Worm (Caenorhabditis elegans) whole organism, L3 larva: ENCODE data around the gene tag-65.

Experiments
- R02D3.7 ChIP-seq: fragments of 150-350 bp; optimal IDR thresholded peaks from 2 replicates; lab custom pipeline; 2014; ENCODE audit warnings: missing biosample characterization, missing genetic modification characterization
- ZK546.5 ChIP-seq: sonication (generic microtip); optimal IDR thresholded peaks from 2 replicates; lab custom pipeline; 2017; ENCODE audit warnings: missing biosample characterization, missing genetic modification characterization
- aly-2 ChIP-seq: fragments of 150-350 bp; optimal IDR thresholded peaks from 2 replicates; lab custom pipeline; 2014; ENCODE audit warnings: missing biosample characterization, missing genetic modification characterization
- ama-1 ChIP-seq: fragments of 150-350 bp; optimal IDR thresholded peaks from 2 replicates; lab custom pipeline; 2018
- ceh-16 ChIP-seq: sonication (generic microtip); optimal IDR thresholded peaks from 2 replicates; lab custom pipeline; 2017; ENCODE audit warnings: missing biosample characterization, missing genetic modification characterization
- ceh-28 ChIP-seq: fragments of 150-350 bp; optimal IDR thresholded peaks from 2 replicates; lab custom pipeline; 2014; ENCODE audit warnings: missing biosample characterization, missing genetic modification reagents, missing genetic modification characterization
- ceh-82 ChIP-seq: fragments of 150-350 bp; optimal IDR thresholded peaks from 2 replicates; lab custom pipeline; 2014; ENCODE audit warnings: missing biosample characterization, missing genetic modification characterization
- ceh-9 ChIP-seq: sonication (generic microtip); optimal IDR thresholded peaks from 2 replicates; lab custom pipeline; 2018; ENCODE audit warnings: missing biosample characterization, missing genetic modification characterization
- daf-12 ChIP-seq: fragments of 150-350 bp; optimal IDR thresholded peaks from 2 replicates; lab custom pipeline; 2014; ENCODE audit warnings: missing biosample characterization, missing genetic modification reagents, missing genetic modification characterization
- egl-27 ChIP-seq: sonication (generic microtip); optimal IDR thresholded peaks from 4 replicates; lab custom pipeline; 2017; ENCODE audit warnings: missing biosample characterization, missing genetic modification reagents, missing genetic modification characterization
- egl-5 ChIP-seq: fragments of 150-350 bp; optimal IDR thresholded peaks from 2 replicates; lab custom pipeline; 2017; ENCODE audit warnings: missing biosample characterization, missing genetic modification reagents, missing genetic modification characterization, inconsistent platforms
- elt-1 ChIP-seq: fragments of 150-350 bp; optimal IDR thresholded peaks from 2 replicates; lab custom pipeline; 2014; ENCODE audit warnings: missing biosample characterization, missing genetic modification characterization
- elt-2 ChIP-seq: sonication (generic microtip); optimal IDR thresholded peaks from 2 replicates; lab custom pipeline; 2016; ENCODE audit warnings: missing genetic modification reagents, mild to moderate bottlenecking, missing genetic modification characterization, missing compliant biosample characterization
- elt-3 ChIP-seq, 3 experiments: fragments of 150-350 bp in 1 of 3; sonication (generic microtip) in 2 of 3; optimal IDR thresholded peaks; 2 replicates in 2 of 3; 4 replicates in 1 of 3; lab custom pipeline; 2014 to 2017; ENCODE audit warnings: missing biosample characterization in 3 of 3, missing genetic modification characterization in 3 of 3
- eor-1 ChIP-seq, 2 experiments: fragments of 150-350 bp; optimal IDR thresholded peaks; 2 replicates each; lab custom pipeline; 2014 to 2018; ENCODE audit warnings: missing biosample characterization in 2 of 2, missing genetic modification characterization in 2 of 2
- fkh-2 ChIP-seq: fragments of 150-350 bp; optimal IDR thresholded peaks from 2 replicates; lab custom pipeline; 2014; ENCODE audit warnings: missing biosample characterization, missing genetic modification reagents, missing genetic modification characterization
- fos-1 ChIP-seq: fragments of 150-350 bp; optimal IDR thresholded peaks from 2 replicates; lab custom pipeline; 2014; ENCODE audit warnings: missing biosample characterization, missing genetic modification characterization
- hmg-11 ChIP-seq: sonication (generic microtip); optimal IDR thresholded peaks from 2 replicates; lab custom pipeline; 2016; ENCODE audit warnings: missing genetic modification characterization, missing compliant biosample characterization
- jun-1 ChIP-seq: fragments of 150-350 bp; optimal IDR thresholded peaks from 2 replicates; lab custom pipeline; 2014; ENCODE audit warnings: missing biosample characterization, missing genetic modification reagents, missing genetic modification characterization
- lin-15B ChIP-seq: fragments of 150-350 bp; optimal IDR thresholded peaks from 2 replicates; lab custom pipeline; 2014; ENCODE audit warnings: missing biosample characterization, missing genetic modification characterization
- lin-39 ChIP-seq: fragments of 150-350 bp; optimal IDR thresholded peaks from 2 replicates; lab custom pipeline; 2018; ENCODE audit warnings: missing biosample characterization, missing genetic modification reagents, missing genetic modification characterization
- lsy-12 ChIP-seq: sonication (generic microtip); optimal IDR thresholded peaks from 2 replicates; lab custom pipeline; 2016; ENCODE audit warnings: mild to moderate bottlenecking, missing genetic modification characterization, missing compliant biosample characterization
- mdl-1 ChIP-seq: fragments of 150-350 bp; optimal IDR thresholded peaks from 2 replicates; lab custom pipeline; 2014; ENCODE audit warnings: missing biosample characterization, missing genetic modification characterization
- mml-1 ChIP-seq: fragments of 150-350 bp; sonication (generic microtip); optimal IDR thresholded peaks from 3 replicates; lab custom pipeline; 2014; ENCODE audit warnings: missing biosample characterization, missing genetic modification characterization
- nfya-1 ChIP-seq: sonication (generic microtip); optimal IDR thresholded peaks from 2 replicates; lab custom pipeline; 2017; ENCODE audit warnings: missing genetic modification characterization, mild to moderate bottlenecking, missing compliant biosample characterization, antibody characterized with exemption, moderate library complexity; ENCODE audit not compliant: insufficient read depth
- nhr-11 ChIP-seq: fragments of 150-350 bp; optimal IDR thresholded peaks from 2 replicates; lab custom pipeline; 2014; ENCODE audit warnings: missing biosample characterization, missing genetic modification characterization
- nhr-12 ChIP-seq: fragments of 150-350 bp; optimal IDR thresholded peaks from 2 replicates; lab custom pipeline; 2014; ENCODE audit warnings: missing biosample characterization, missing genetic modification characterization
- nhr-23 ChIP-seq: fragments of 150-350 bp; optimal IDR thresholded peaks from 2 replicates; lab custom pipeline; 2014; ENCODE audit warnings: missing biosample characterization, missing genetic modification reagents, missing genetic modification characterization
- nhr-237 ChIP-seq: fragments of 150-350 bp; optimal IDR thresholded peaks from 2 replicates; lab custom pipeline; 2014; ENCODE audit warnings: missing biosample characterization, missing genetic modification characterization
- nhr-25 ChIP-seq: sonication (generic microtip); optimal IDR thresholded peaks from 2 replicates; lab custom pipeline; 2017; ENCODE audit warnings: missing biosample characterization, missing genetic modification characterization
- nhr-28 ChIP-seq: fragments of 150-350 bp; optimal IDR thresholded peaks from 2 replicates; lab custom pipeline; 2014; ENCODE audit warnings: missing biosample characterization, missing genetic modification characterization
- nhr-43 ChIP-seq: sonication (generic microtip); optimal IDR thresholded peaks from 2 replicates; lab custom pipeline; 2016; ENCODE audit warnings: mild to moderate bottlenecking, missing genetic modification characterization, missing compliant biosample characterization; ENCODE audit not compliant: poor library complexity, severe bottlenecking
- nhr-67 ChIP-seq: fragments of 150-350 bp; optimal IDR thresholded peaks from 2 replicates; lab custom pipeline; 2014; ENCODE audit warnings: missing biosample characterization, missing genetic modification characterization
- nhr-76 ChIP-seq: fragments of 150-350 bp; sonication (generic microtip); optimal IDR thresholded peaks from 5 replicates; lab custom pipeline; 2014; ENCODE audit warnings: missing biosample characterization, missing genetic modification characterization
- nhr-77 ChIP-seq: fragments of 150-350 bp; optimal IDR thresholded peaks from 2 replicates; lab custom pipeline; 2014; ENCODE audit warnings: missing biosample characterization, missing genetic modification characterization
- pha-4 ChIP-seq: fragments of 150-350 bp; optimal IDR thresholded peaks from 2 replicates; lab custom pipeline; 2014; ENCODE audit warnings: missing biosample characterization, missing genetic modification reagents, missing genetic modification characterization
- pqm-1 ChIP-seq: fragments of 150-350 bp; optimal IDR thresholded peaks from 2 replicates; lab custom pipeline; 2017; ENCODE audit warnings: missing biosample characterization, missing genetic modification characterization, inconsistent platforms
- sea-2 ChIP-seq: fragments of 150-350 bp; sonication (generic microtip); optimal IDR thresholded peaks from 4 replicates; lab custom pipeline; 2014; ENCODE audit warnings: missing biosample characterization, missing genetic modification reagents, missing genetic modification characterization
- skn-1 ChIP-seq: fragments of 150-350 bp; optimal IDR thresholded peaks from 2 replicates; lab custom pipeline; 2014; ENCODE audit warnings: missing biosample characterization, missing genetic modification characterization
- snpc-4 ChIP-seq: fragments of 150-350 bp; optimal IDR thresholded peaks from 2 replicates; lab custom pipeline; 2014; ENCODE audit warnings: missing biosample characterization, missing genetic modification characterization
- tbx-2 ChIP-seq: sonication (generic microtip); optimal IDR thresholded peaks from 2 replicates; lab custom pipeline; 2016; ENCODE audit warnings: mild to moderate bottlenecking, missing genetic modification characterization, missing compliant biosample characterization
- unc-39 ChIP-seq: sonication (generic microtip); optimal IDR thresholded peaks from 4 replicates; lab custom pipeline; 2017; ENCODE audit warnings: missing biosample characterization, missing genetic modification characterization
- unc-62 ChIP-seq: fragments of 150-350 bp; sonication (generic microtip); optimal IDR thresholded peaks from 4 replicates; lab custom pipeline; 2014; ENCODE audit warnings: missing biosample characterization, missing genetic modification reagents, missing genetic modification characterization
- zag-1 ChIP-seq: fragments of 150-350 bp; optimal IDR thresholded peaks from 2 replicates; lab custom pipeline; 2014; ENCODE audit warnings: missing biosample characterization, missing genetic modification characterization
- ztf-11 ChIP-seq: fragments of 150-350 bp; optimal IDR thresholded peaks from 2 replicates; lab custom pipeline; 2014; ENCODE audit warnings: missing biosample characterization, missing genetic modification characterization
- ztf-4 ChIP-seq: fragments of 150-350 bp; optimal IDR thresholded peaks from 2 replicates; lab custom pipeline; 2014; ENCODE audit warnings: missing biosample characterization, missing genetic modification characterization

tag-65 gene

ce11 chrV:13656346-13657254, 21.8 kb downstream of the tag-65 start:
- TF ChIP-seq elt-3 (tag; optimal IDR thresholded peaks at IDR 0.05; lab: Kevin White, UChicago) (peak in 1 of 3 experiments; percentile 79), nhr-67 (no peak), mml-1 (tag; lab: Kevin White, UChicago) (no peak), ceh-82 (tag; lab: Kevin White, UChicago) (no peak), unc-62 (peak; percentile 95), pqm-1 (tag; lab: Kevin White, UChicago) (peak; percentile 77), ama-1 (lab: Kevin White, UChicago) (peak; percentile 95), lsy-12 (tag; lab: Kevin White, UChicago) (peak; percentile 69), nhr-28 (peak; percentile 45), R02D3.7 (tag; lab: Kevin White, UChicago) (peak; percentile 23), lin-39 (tag; lab: Kevin White, UChicago) (peak; percentile 47), nhr-43 (peak; percentile 91), pha-4 (tag; lab: Kevin White, UChicago) (peak; percentile 52), jun-1 (tag; lab: Kevin White, UChicago) (peak; percentile 52), nhr-23 (tag; lab: Kevin White, UChicago) (peak; percentile 94), skn-1 (tag; lab: Kevin White, UChicago) (no peak), snpc-4 (tag; lab: Kevin White, UChicago) (no peak), zag-1 (tag; lab: Kevin White, UChicago) (no peak), elt-2 (peak; percentile 95), nhr-25 (peak; percentile 98), ceh-28 (tag; lab: Kevin White, UChicago) (peak; percentile 45), tbx-2 (tag; lab: Kevin White, UChicago) (peak; percentile 24), nfya-1 (tag; lab: Kevin White, UChicago) (peak; percentile 39), egl-27 (tag; lab: Kevin White, UChicago) (peak; percentile 25)

ce11 chrV:13655202-13655764, 23.1 kb downstream of the tag-65 start:
- TF ChIP-seq nhr-23 (tag; lab: Kevin White, UChicago) (peak; percentile 84), pqm-1 (tag; lab: Kevin White, UChicago) (peak; percentile 1), lin-15B (tag; lab: Kevin White, UChicago) (peak; percentile 61), daf-12 (tag; lab: Kevin White, UChicago) (no peak), ceh-9 (tag; lab: Kevin White, UChicago) (no peak), sea-2 (GFP tag; lab: Kevin White, UChicago) (no peak), egl-5 (tag; lab: Kevin White, UChicago) (peak; percentile 70), nhr-12 (tag; lab: Kevin White, UChicago) (no peak), ama-1 (lab: Kevin White, UChicago) (peak; percentile 63), unc-39 (no peak), aly-2 (tag; lab: Kevin White, UChicago) (no peak), ZK546.5 (no peak), nhr-11 (tag; lab: Kevin White, UChicago) (peak; percentile 22), mdl-1 (peak; percentile 11), jun-1 (tag; lab: Kevin White, UChicago) (peak; percentile 7), ceh-16 (tag; lab: Kevin White, UChicago) (no peak), ztf-4 (tag; lab: Kevin White, UChicago) (no peak), ztf-11 (tag; lab: Kevin White, UChicago) (no peak), nfya-1 (tag; lab: Kevin White, UChicago) (peak; percentile 80), eor-1 (tag; optimal IDR thresholded peaks at IDR 0.05; lab: Kevin White, UChicago) (no peak), fos-1 (tag; lab: Kevin White, UChicago) (no peak), pha-4 (tag; lab: Kevin White, UChicago) (peak; percentile 83), nhr-77 (no peak), elt-1 (tag; lab: Kevin White, UChicago) (peak; percentile 61), zag-1 (tag; lab: Kevin White, UChicago) (no peak), skn-1 (tag; lab: Kevin White, UChicago) (no peak), lin-39 (tag; lab: Kevin White, UChicago) (peak; percentile 70), ceh-82 (tag; lab: Kevin White, UChicago) (no peak), snpc-4 (tag; lab: Kevin White, UChicago) (peak; percentile 37), tbx-2 (tag; lab: Kevin White, UChicago) (peak; percentile 9), nhr-76 (tag; lab: Kevin White, UChicago) (no peak), nhr-43 (peak; percentile 75), unc-62 (peak; percentile 24), nhr-237 (tag; lab: Kevin White, UChicago) (no peak), R02D3.7 (tag; lab: Kevin White, UChicago) (peak; percentile 14), nhr-28 (peak; percentile 21), hmg-11 (tag; lab: Kevin White, UChicago) (peak; percentile 47), fkh-2 (tag; lab: Kevin White, UChicago) (no peak), egl-27 (tag; lab: Kevin White, UChicago) (no peak), lsy-12 (tag; lab: Kevin White, UChicago) (peak; percentile 52), mml-1 (tag; lab: Kevin White, UChicago) (no peak), elt-3 (tag; optimal IDR thresholded peaks at IDR 0.05; lab: Kevin White, UChicago) (no peak), elt-2 (peak; percentile 28), nhr-25 (peak; percentile 81)
